Worm (Caenorhabditis elegans) whole organism, young adult: ENCODE results near the gene tbx-43.

Experiments used
- B0336.3 ChIP-seq: fragments of 200-800 bp; sonication (Bioruptor generic); IDR thresholded peaks from 2 replicates; pipeline ENCODE4 v1.3.6; 2022; ENCODE audit warnings: missing genetic modification characterization, missing compliant biosample characterization
- C06A6.2 ChIP-seq: fragments of 200-800 bp; sonication (Bioruptor generic); conservative IDR thresholded peaks from 2 replicates; pipeline ENCODE4 v1.3.6; 2022; ENCODE audit warnings: missing genetic modification characterization, missing compliant biosample characterization
- F22D6.2 ChIP-seq: sonication (generic microtip); optimal IDR thresholded peaks from 2 replicates; lab custom pipeline; 2016; ENCODE audit warnings: mild to moderate bottlenecking, missing genetic modification characterization, missing compliant biosample characterization
- T26A5.8 ChIP-seq: sonication (generic microtip); optimal IDR thresholded peaks from 2 replicates; lab custom pipeline; 2016; ENCODE audit warnings: missing genetic modification characterization, missing compliant biosample characterization
- akir-1 ChIP-seq: fragments of 200-800 bp; sonication (Bioruptor generic); optimal IDR thresholded peaks from 2 replicates; lab custom pipeline; 2018; ENCODE audit warnings: mild to moderate bottlenecking, missing genetic modification characterization, moderate library complexity, missing compliant biosample characterization
- aptf-2 ChIP-seq: fragments of 200-800 bp; sonication (Bioruptor generic); conservative IDR thresholded peaks from 2 replicates; pipeline ENCODE4 v1.3.6; 2022; ENCODE audit warnings: missing genetic modification reagents, missing genetic modification characterization, missing compliant biosample characterization
- aptf-3 ChIP-seq: fragments of 200-800 bp; sonication (Bioruptor generic); IDR thresholded peaks from 2 replicates; pipeline ENCODE4 v1.3.6; 2022; ENCODE audit warnings: missing genetic modification characterization, missing compliant biosample characterization
- atf-7 ChIP-seq: sonication (generic microtip); optimal IDR thresholded peaks from 2 replicates; lab custom pipeline; 2017; ENCODE audit warnings: mild to moderate bottlenecking, missing genetic modification characterization, missing compliant biosample characterization
- attf-6 ChIP-seq: fragments of 200-800 bp; sonication (Bioruptor generic); IDR thresholded peaks from 2 replicates; pipeline ENCODE4 v1.3.6; 2022; ENCODE audit warnings: missing genetic modification reagents, missing genetic modification characterization, missing compliant biosample characterization
- ccch-3 ChIP-seq: fragments of 200-800 bp; sonication (Bioruptor generic); optimal IDR thresholded peaks from 2 replicates; lab custom pipeline; 2018; ENCODE audit warnings: mild to moderate bottlenecking, missing genetic modification characterization, missing compliant biosample characterization
- ceh-27 ChIP-seq: fragments of 200-800 bp; sonication (Bioruptor generic); optimal IDR thresholded peaks from 2 replicates; lab custom pipeline; 2018; ENCODE audit warnings: mild to moderate bottlenecking, missing genetic modification characterization, moderate library complexity, missing compliant biosample characterization
- dpff-1 ChIP-seq: sonication (generic microtip); optimal IDR thresholded peaks from 2 replicates; lab custom pipeline; 2017; ENCODE audit warnings: mild to moderate bottlenecking, missing genetic modification characterization, missing compliant biosample characterization
- egrh-3 ChIP-seq: fragments of 200-800 bp; sonication (Bioruptor generic); IDR thresholded peaks from 2 replicates; pipeline ENCODE4 v1.3.6; 2022; ENCODE audit warnings: missing genetic modification reagents, missing genetic modification characterization, missing compliant biosample characterization
- fkh-3 ChIP-seq: sonication (generic microtip); optimal IDR thresholded peaks from 2 replicates; lab custom pipeline; 2016; ENCODE audit warnings: mild to moderate bottlenecking, missing genetic modification characterization, missing compliant biosample characterization
- him-1 ChIP-seq: sonication (generic microtip); optimal IDR thresholded peaks from 2 replicates; lab custom pipeline; 2016; ENCODE audit warnings: missing genotype, missing genetic modification reagents, missing genetic modification characterization, missing compliant biosample characterization
- hrde-1 ChIP-seq: sonication (generic microtip); optimal IDR thresholded peaks from 2 replicates; lab custom pipeline; 2016; ENCODE audit warnings: missing genetic modification characterization, mild to moderate bottlenecking, missing compliant biosample characterization, moderate library complexity, missing genotype, missing genetic modification reagents, borderline replicate concordance
- hsf-1 ChIP-seq: fragments of 200-800 bp; sonication (Bioruptor generic); IDR thresholded peaks from 2 replicates; pipeline ENCODE4 v1.3.6; 2022; ENCODE audit warnings: missing genetic modification reagents, missing genetic modification characterization, missing compliant biosample characterization
- lir-1 ChIP-seq: fragments of 200-800 bp; sonication (Bioruptor generic); conservative IDR thresholded peaks from 2 replicates; pipeline ENCODE4 v1.3.6; 2022; ENCODE audit warnings: missing genetic modification reagents, missing genetic modification characterization, missing compliant biosample characterization
- lsl-1 ChIP-seq: fragments of 200-800 bp; sonication (Bioruptor generic); optimal IDR thresholded peaks from 2 replicates; lab custom pipeline; 2018; ENCODE audit warnings: mild to moderate bottlenecking, missing genetic modification characterization, moderate library complexity, missing compliant biosample characterization
- madf-8 ChIP-seq: fragments of 200-800 bp; sonication (Bioruptor generic); conservative IDR thresholded peaks from 2 replicates; pipeline ENCODE4 v1.3.6; 2022; ENCODE audit warnings: missing genetic modification reagents, missing genetic modification characterization, missing compliant biosample characterization
- nhr-120 ChIP-seq: fragments of 200-800 bp; sonication (Bioruptor generic); IDR thresholded peaks from 2 replicates; pipeline ENCODE4 v1.3.6; 2022; ENCODE audit warnings: missing genetic modification characterization, missing compliant biosample characterization
- nhr-179 ChIP-seq: sonication (generic microtip); optimal IDR thresholded peaks from 2 replicates; lab custom pipeline; 2016; ENCODE audit warnings: mild to moderate bottlenecking, missing genetic modification characterization, missing compliant biosample characterization
- nhr-27 ChIP-seq: fragments of 200-800 bp; sonication (Bioruptor generic); optimal IDR thresholded peaks from 2 replicates; lab custom pipeline; 2018; ENCODE audit warnings: mild to moderate bottlenecking, missing genetic modification characterization, moderate library complexity, missing compliant biosample characterization
- nhr-80 ChIP-seq: sonication (generic microtip); optimal IDR thresholded peaks from 2 replicates; lab custom pipeline; 2016; ENCODE audit warnings: missing genetic modification characterization, missing compliant biosample characterization
- repo-1 ChIP-seq: sonication (generic microtip); optimal IDR thresholded peaks from 2 replicates; lab custom pipeline; 2017; ENCODE audit warnings: mild to moderate bottlenecking, missing genetic modification characterization, missing compliant biosample characterization
- snpc-1.3 ChIP-seq: sonication (generic microtip); optimal IDR thresholded peaks from 2 replicates; lab custom pipeline; 2017; ENCODE audit warnings: missing genetic modification characterization, mild to moderate bottlenecking, missing compliant biosample characterization, antibody characterized with exemption, moderate library complexity, missing genotype, missing genetic modification reagents; ENCODE audit not compliant: insufficient read depth
- snpc-3.4 ChIP-seq: sonication (generic microtip); optimal IDR thresholded peaks from 2 replicates; lab custom pipeline; 2017; ENCODE audit warnings: missing genetic modification characterization, mild to moderate bottlenecking, missing compliant biosample characterization, antibody characterized with exemption, moderate library complexity, missing genotype, missing genetic modification reagents
- zfh-2 ChIP-seq: fragments of 200-800 bp; sonication (Bioruptor generic); conservative IDR thresholded peaks from 2 replicates; pipeline ENCODE4 v1.3.6; 2022; ENCODE audit warnings: missing genetic modification reagents, missing genetic modification characterization, missing compliant biosample characterization
- zim-3 ChIP-seq: sonication (generic microtip); optimal IDR thresholded peaks from 2 replicates; lab custom pipeline; 2017; ENCODE audit warnings: mild to moderate bottlenecking, missing genetic modification characterization, moderate library complexity, missing compliant biosample characterization
- ztf-28 ChIP-seq: fragments of 200-800 bp; sonication (Bioruptor generic); IDR thresholded peaks from 2 replicates; pipeline ENCODE4 v1.3.6; 2022; ENCODE audit warnings: missing genetic modification reagents, missing genetic modification characterization, missing compliant biosample characterization

Gene tbx-43

DNA sequence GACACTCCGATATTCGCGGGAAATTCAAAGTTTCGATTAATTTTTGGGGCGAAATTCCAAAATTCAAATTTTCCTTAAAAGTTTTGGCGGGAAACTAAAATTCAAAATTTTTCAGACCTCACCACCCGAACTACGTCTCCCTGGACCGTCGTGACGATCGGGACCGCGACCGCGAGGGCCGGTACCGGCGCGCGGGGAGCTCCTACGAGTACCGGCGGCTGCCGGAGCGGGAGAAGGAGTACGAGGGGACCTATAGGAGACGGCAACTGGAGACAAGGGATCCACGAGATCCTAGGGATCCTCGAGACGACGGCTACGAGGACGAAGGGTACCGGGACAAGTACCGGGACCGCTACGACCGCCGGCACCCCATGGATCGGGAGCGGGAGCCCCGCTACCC, 34.6 kb upstream of the tbx-43 start:
- TF ChIP-seq ztf-28 (GFP tag; lab: Robert Waterston, UW) (no peak), zfh-2 (peak; percentile 59), aptf-2 (GFP tag; lab: Robert Waterston, UW) (0 out of 2 replicates have a peak, but pooled peaks have one; percentile 24), egrh-3 (GFP tag; lab: Robert Waterston, UW) (peak; percentile 80)

DNA sequence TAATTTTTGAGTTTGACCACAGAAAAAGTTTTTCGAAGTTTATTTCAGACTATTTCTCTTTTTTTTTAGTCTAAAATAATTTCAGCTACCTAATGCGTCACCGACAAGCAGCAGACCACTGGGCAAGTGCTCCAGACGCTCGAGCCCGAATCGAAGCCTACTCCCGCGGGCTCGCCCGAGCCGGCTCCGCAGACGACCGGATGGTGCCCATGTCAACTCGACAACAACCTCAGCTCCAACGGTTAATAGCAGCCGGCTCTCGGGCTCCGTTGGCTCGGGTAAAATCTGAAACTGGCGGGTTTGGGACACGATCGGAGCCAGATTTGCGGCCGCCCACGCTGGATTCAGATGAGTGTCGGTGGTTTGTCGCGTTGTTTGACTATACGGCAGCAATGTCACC, 33.1 kb upstream of the tbx-43 start:
- TF ChIP-seq zim-3 (tag; lab: Kevin White, UChicago) (no peak), egrh-3 (GFP tag; lab: Robert Waterston, UW) (peak; percentile 58; the same call in 1 of the 2 replicates), zfh-2 (peak; percentile 93), nhr-27 (tag; lab: Kevin White, UChicago) (no peak), attf-6 (GFP tag; lab: Robert Waterston, UW) (no peak), B0336.3 (GFP tag; lab: Robert Waterston, UW) (no peak), aptf-3 (GFP tag; lab: Robert Waterston, UW) (no peak)
- TF ChIP-seq, all 124 proteins: peak for 2

- TF ChIP-seq zfh-2 (peak; percentile 69), aptf-3 (GFP tag; lab: Robert Waterston, UW) (no peak)
- TF ChIP-seq, all 124 proteins: peak for 1
These were observed 29.5 kb upstream of the tbx-43 start for ce11 chrIII:1799407-1799806.

DNA sequence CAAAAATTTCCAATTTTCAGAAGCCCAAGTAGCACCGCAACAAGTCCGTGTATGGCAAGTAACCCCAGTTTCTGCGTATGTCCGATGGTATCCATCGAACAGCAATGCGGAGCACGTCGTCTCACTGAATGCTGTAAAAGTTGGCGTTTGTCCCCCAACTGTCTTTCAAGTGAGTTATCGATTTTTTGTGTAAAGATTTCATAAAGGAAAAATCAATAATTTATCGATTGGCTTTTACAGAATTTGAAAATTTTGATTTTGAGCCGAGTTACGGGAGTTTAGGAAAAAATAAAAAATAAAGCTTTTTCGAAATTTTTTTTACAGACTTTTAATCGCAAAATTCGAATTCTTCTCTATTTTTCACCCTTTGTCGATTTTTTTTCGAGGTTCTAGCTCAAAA, 24.2 kb upstream of the tbx-43 start:
- TF ChIP-seq madf-8 = no peak
- TF ChIP-seq ccch-3 = no peak
- no peak for TF ChIP-seq nhr-80
- TF ChIP-seq C06A6.2 (GFP tag; lab: Robert Waterston, UW) = no peak
- TF ChIP-seq fkh-3 (tag; lab: Kevin White, UChicago) = no peak
- no peak for TF ChIP-seq repo-1 (tag; lab: Kevin White, UChicago)
- no peak for TF ChIP-seq dpff-1
- no peak for TF ChIP-seq nhr-120 (GFP tag; lab: Robert Waterston, UW)
- no peak for TF ChIP-seq atf-7 (tag; lab: Kevin White, UChicago)
- TF ChIP-seq F22D6.2 (tag; lab: Kevin White, UChicago) = no peak
- TF ChIP-seq lir-1 (GFP tag; lab: Robert Waterston, UW) = no peak
- no peak for TF ChIP-seq lsl-1 (GFP tag; lab: Kevin White, UChicago)
- TF ChIP-seq hrde-1 (tag; lab: Kevin White, UChicago) = no peak
- TF ChIP-seq snpc-3.4 (tag; lab: Kevin White, UChicago) = no peak
- no peak for TF ChIP-seq hsf-1 (GFP tag; lab: Robert Waterston, UW)
- no peak for TF ChIP-seq ztf-28 (GFP tag; lab: Robert Waterston, UW)
- TF ChIP-seq him-1 (tag; lab: Kevin White, UChicago) = no peak
- TF ChIP-seq snpc-1.3 (tag; lab: Kevin White, UChicago) = no peak
- TF ChIP-seq akir-1 (GFP tag; lab: Kevin White, UChicago) = no peak
- TF ChIP-seq, all 124 proteins: peak for 0

- TF ChIP-seq T26A5.8 (tag; lab: Kevin White, UChicago) (no peak), ceh-27 (no peak), aptf-2 (GFP tag; lab: Robert Waterston, UW) (no peak)
These were observed 23.5 kb upstream of the tbx-43 start for ce11 chrIII:1793416-1793815.

ce11 chrIII:1791949-1792348, 22.1 kb upstream of the tbx-43 start:
- no peak for TF ChIP-seq nhr-179 (tag; lab: Kevin White, UChicago)
